Fruit fly (Drosophila melanogaster): ENCODE data around the gene Cyp4e3.

The Cyp4e3 gene

DNA sequence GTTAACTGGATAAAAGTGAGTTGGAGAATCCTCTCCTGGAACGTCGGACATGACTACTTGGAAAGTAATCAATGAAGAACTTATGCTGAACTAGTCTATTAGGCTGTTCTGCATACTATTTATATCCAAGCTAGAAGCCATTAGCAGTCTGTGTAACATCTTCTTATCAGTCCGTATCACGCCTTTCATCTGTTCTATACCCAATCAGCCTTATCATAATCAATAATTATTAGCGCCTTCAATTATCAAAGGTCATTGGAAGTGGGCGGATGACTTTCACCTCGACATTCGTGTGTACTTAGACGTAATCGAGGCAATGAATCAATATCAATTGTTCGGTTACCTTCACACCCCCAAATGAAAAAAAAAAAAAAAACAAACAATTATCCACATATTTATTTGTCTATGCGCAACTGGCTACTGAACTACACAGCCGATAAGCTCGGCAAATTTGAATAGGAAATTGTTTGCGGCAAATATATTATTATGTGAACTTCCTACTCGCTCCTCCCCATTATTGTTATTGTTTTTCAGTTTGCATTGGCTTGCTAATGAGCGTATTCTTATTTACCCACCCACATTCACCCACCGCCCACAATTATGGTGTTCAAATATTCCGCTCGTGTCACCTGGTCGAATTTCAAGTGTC is 25.2 kb upstream of the Cyp4e3 start, which contains the start of the genes ppk11 and ppk16 (continued):
- TF ChIP-seq CG34422 (GFP tag; IDR thresholded peaks at IDR 0.05) = no peak
- TF ChIP-seq CG1792 (GFP tag; optimal IDR thresholded peaks at IDR 0.05) = peak; percentile 37
- peak; percentile 3 to 19 for TF ChIP-seq chif (GFP tag; optimal IDR thresholded peaks at IDR 0.05)
- no peak for TF ChIP-seq Scr (GFP tag; IDR thresholded peaks at IDR 0.05; ENCODE audit: partially characterized antibody)

DNA sequence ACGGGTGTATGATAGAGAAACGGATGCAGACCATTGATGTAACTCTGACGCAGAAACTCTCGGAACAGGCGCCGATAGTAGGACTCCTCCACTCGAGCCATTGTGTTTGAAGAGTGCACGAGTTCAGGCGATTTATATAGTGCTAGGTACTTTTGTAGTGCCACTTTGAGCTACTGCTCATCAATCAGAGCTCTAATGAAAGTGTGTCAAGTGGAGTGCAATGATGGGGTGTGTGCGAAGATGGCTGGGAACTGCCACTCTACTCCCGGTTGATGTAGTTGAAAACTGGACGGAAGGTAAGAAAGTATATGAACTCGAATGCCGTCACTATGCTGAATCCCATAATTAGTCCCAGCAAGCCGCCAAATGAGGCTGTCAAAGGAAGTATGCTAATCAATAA is 21.0 kb upstream of the Cyp4e3 start, which contains the start of gene ppk18:
Gene ppk18, minus strand, starts transcription at position 101 of the 400 bp plus-strand sequence.
- TF ChIP-seq crc (GFP tag; optimal IDR thresholded peaks at IDR 0.05) = no peak
- TF ChIP-seq Scr (GFP tag; IDR thresholded peaks at IDR 0.05; ENCODE audit: partially characterized antibody) = no peak
- no peak for TF ChIP-seq CG12391 (tag; optimal IDR thresholded peaks at IDR 0.05)
- no peak for TF ChIP-seq pum (GFP tag; optimal IDR thresholded peaks at IDR 0.05)
- no peak for TF ChIP-seq CG11504 (tag; optimal IDR thresholded peaks at IDR 0.05)
- no peak for TF ChIP-seq sc (optimal IDR thresholded peaks at IDR 0.05)
- no peak for TF ChIP-seq sc (GFP tag; optimal IDR thresholded peaks at IDR 0.05)
- TF ChIP-seq CG8359 (GFP tag; optimal IDR thresholded peaks at IDR 0.05; ENCODE audit: borderline replicate concordance) = no peak
- no peak for TF ChIP-seq sd (tag; optimal IDR thresholded peaks at IDR 0.05)
- no peak for TF ChIP-seq so (GFP tag; IDR thresholded peaks at IDR 0.05)
- no peak for TF ChIP-seq Kr (GFP tag; optimal IDR thresholded peaks at IDR 0.05)
- no peak for TF ChIP-seq Doc2 (GFP tag; IDR thresholded peaks at IDR 0.05)
- no peak for TF ChIP-seq CG14441 (GFP tag; IDR thresholded peaks at IDR 0.05)

DNA sequence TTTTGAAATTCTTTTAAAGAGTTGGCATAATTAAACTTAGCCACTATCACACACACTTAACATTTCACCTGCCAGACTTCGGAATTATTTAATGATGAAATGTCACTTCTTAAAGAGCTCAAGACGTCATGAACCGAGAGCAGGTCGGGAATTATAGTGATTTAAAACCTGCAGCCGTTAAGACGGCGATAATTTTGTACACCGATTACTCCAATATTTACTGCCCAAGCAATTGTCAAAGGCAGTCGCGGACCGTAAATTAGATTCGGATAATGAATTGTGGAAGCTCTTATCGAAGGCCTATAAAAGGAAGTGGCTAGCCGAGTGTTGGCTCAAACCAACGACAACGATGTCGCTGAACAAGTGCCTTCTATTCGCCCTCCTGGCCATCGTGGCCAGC is 18.9 kb upstream of the Cyp4e3 start, which contains the start of gene CG17633:
Gene CG17633, plus strand, starts transcription at position 326 of the 400 bp plus-strand sequence.
- TF ChIP-seq CG34376 (GFP tag; optimal IDR thresholded peaks at IDR 0.05) = peak; percentile 12
- peak; percentile 72 for TF ChIP-seq exex (tag; optimal IDR thresholded peaks at IDR 0.05)
- no peak for TF ChIP-seq CG5245 (GFP tag; optimal IDR thresholded peaks at IDR 0.05)

DNA sequence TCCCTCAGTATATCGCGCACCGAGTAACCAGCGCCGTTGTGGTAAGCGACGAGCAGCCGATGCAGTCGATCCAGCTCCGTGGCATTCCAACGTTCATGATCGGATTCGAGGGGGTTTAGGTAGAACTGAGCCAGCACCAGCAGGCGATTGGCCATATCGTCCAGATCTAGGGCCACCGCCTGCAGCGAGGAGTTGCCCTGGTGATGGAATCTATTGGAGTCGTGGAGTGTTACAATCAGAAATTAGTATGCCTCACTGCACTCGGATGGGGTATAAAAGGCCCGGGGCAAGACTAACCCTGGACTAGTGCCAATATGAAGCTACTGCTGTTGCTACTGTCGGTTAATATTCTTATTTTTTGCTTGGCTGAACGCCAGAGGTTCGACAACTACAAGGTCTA is 16.9 kb upstream of the Cyp4e3 start, which contains the start of gene CG4017:
Gene CG4017, plus strand, starts transcription at position 301 of the 400 bp plus-strand sequence.
- TF ChIP-seq CG6854 (GFP tag; optimal IDR thresholded peaks at IDR 0.05) (no peak), NK7.1 (GFP tag; optimal IDR thresholded peaks at IDR 0.05) (no peak)

- no peak for TF ChIP-seq CG10431 (GFP tag; optimal IDR thresholded peaks at IDR 0.05)
- no peak for TF ChIP-seq CG7556 (GFP tag; optimal IDR thresholded peaks at IDR 0.05)
- no peak for TF ChIP-seq CG9797 (GFP tag; optimal IDR thresholded peaks at IDR 0.05)
- peak; percentile 13 for TF ChIP-seq Elba2 (GFP tag; optimal IDR thresholded peaks at IDR 0.05)
- TF ChIP-seq Ptx1 (GFP tag; IDR thresholded peaks at IDR 0.05) = peak; percentile 61
- TF ChIP-seq slp2 (GFP tag; optimal IDR thresholded peaks at IDR 0.05) = no peak
- TF ChIP-seq Xrp1 (GFP tag; IDR thresholded peaks at IDR 0.05) = peak; percentile 28; the same call in 1 of the 2 replicates
- TF ChIP-seq exex (tag; optimal IDR thresholded peaks at IDR 0.05) = peak; percentile 9
- peak; percentile 61; the same call in 2 of the 3 replicates for TF ChIP-seq Doc3 (GFP tag; IDR thresholded peaks at IDR 0.05; ENCODE audit: partially characterized antibody)
- no peak for TF ChIP-seq CG12071 (GFP tag; optimal IDR thresholded peaks at IDR 0.05)
- TF ChIP-seq Sry-β (GFP tag; optimal IDR thresholded peaks at IDR 0.05) = no peak
- TF ChIP-seq CG3995 (GFP tag; optimal IDR thresholded peaks at IDR 0.05) = peak; percentile 28
- TF ChIP-seq CG13424 (tag; optimal IDR thresholded peaks at IDR 0.05) = peak; percentile 47
- peak; percentile 39 for TF ChIP-seq CG30403 (GFP tag; optimal IDR thresholded peaks at IDR 0.05)
- TF ChIP-seq Meics (GFP tag; optimal IDR thresholded peaks at IDR 0.05) = peak; percentile 46
- no peak for TF ChIP-seq ci (GFP tag; IDR thresholded peaks at IDR 0.05)
- TF ChIP-seq CG9215 (GFP tag; IDR thresholded peaks at IDR 0.05) = peak; percentile 48
- TF ChIP-seq E2f2 (GFP tag; IDR thresholded peaks at IDR 0.05) = peak; percentile 49; the same call in 1 of the 2 replicates
- TF ChIP-seq hbn (GFP tag; IDR thresholded peaks at IDR 0.05; ENCODE audit: partially characterized antibody) = peak; percentile 57
- TF ChIP-seq dm (GFP tag; optimal IDR thresholded peaks at IDR 0.05) = peak; percentile 90
- TF ChIP-seq ash1 (GFP tag; optimal IDR thresholded peaks at IDR 0.05) = no peak
- peak; percentile 36 for TF ChIP-seq CG4820 (GFP tag; optimal IDR thresholded peaks at IDR 0.05)
These were observed 13.5 kb upstream of the Cyp4e3 start, which contains the start of the genes Taf11 and und for dm6 chr2L:9763212-9763869. Gene Taf11 (minus strand): TSS chr2L:9763262. Gene und (plus strand): TSS chr2L:9763369.

Measured in whole organism, embryonic.